Fruit fly (Drosophila melanogaster): ENCODE data around the gene Hsc70-4.

DNA sequence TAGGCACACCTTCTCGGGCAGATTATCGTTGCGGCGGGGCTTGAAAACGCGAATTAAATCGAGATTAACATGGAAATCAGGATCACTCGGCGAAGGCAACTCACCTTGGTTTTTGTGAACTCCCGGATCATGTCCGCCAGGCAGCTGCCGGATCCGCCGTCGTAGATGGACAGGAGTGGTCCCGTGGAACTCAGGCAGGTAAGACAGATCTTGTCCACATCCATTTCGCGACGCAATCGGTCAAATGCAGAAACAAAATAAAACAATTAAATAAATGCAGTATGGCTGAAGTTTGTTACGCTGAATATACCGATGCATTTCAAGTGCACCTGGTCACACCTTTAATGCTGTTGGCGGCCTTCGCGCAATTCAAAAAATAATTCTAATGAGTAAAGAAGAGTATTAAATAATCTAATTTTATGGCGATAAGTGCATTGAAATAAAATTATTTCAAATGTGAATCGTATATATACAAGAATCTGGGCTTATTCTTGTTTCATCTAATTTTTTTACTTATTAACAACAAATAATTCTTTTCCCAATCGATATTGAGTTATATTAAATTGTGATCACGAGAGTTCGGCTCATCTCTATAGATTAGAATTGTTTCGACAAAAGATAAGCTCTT lies 29.0 kb upstream of the Hsc70-4 start, which contains the start of the genes CG6654 and CG4210:
- no peak for TF ChIP-seq CG8478 (optimal IDR thresholded peaks at IDR 0.05)
- TF ChIP-seq CTCF (optimal IDR thresholded peaks at IDR 0.05) = no peak

All from S2 (cell line).